Worm (Caenorhabditis elegans): ENCODE results near the gene W06F12.2.

ce11 chrIII:13766704-13767323, 35.3 kb upstream of the W06F12.2 start:
- no peak for TF ChIP-seq unc-62 (GFP tag; optimal IDR thresholded peaks at IDR 0.05)
- 0 out of 2 replicates have a peak, but pooled peaks have one; percentile 24 for TF ChIP-seq Y95B8A.8 (GFP tag; IDR thresholded peaks at IDR 0.05)
- TF ChIP-seq ama-1 (optimal IDR thresholded peaks at IDR 0.05), result peak; percentile 48
- TF ChIP-seq ama-1 (GFP tag; optimal IDR thresholded peaks at IDR 0.05), result no peak
- TF ChIP-seq tlf-1 (GFP tag; optimal IDR thresholded peaks at IDR 0.05), result no peak
- no peak for TF ChIP-seq ccch-3 (GFP tag; optimal IDR thresholded peaks at IDR 0.05)
- no peak for TF ChIP-seq ceh-100 (GFP tag; IDR thresholded peaks at IDR 0.05)
- TF ChIP-seq snpc-4 (GFP tag; optimal IDR thresholded peaks at IDR 0.05), result no peak
- peak in 1 of 4 experiments; percentile 37 for TF ChIP-seq snpc-4 (tag; optimal IDR thresholded peaks at IDR 0.05)
- TF ChIP-seq mxl-1 (tag; optimal IDR thresholded peaks at IDR 0.05), result no peak
